Worm (Caenorhabditis elegans): ENCODE data around the gene ZK180.8.
A peak's percentile ranks its signal among the peaks of the same experiment; 100 is the strongest.

ZK180.8 gene

ce11 chrIV:4513269-4513819, 1.8 kb upstream of the ZK180.8 start, which contains the start of gene sar-1 (continued):
- TF ChIP-seq madf-8 (GFP tag; conservative IDR thresholded peaks at IDR 0.05): peak; percentile 63
- TF ChIP-seq mes-4 (tag; optimal IDR thresholded peaks at IDR 0.05): no peak
- TF ChIP-seq ceh-79 (tag; optimal IDR thresholded peaks at IDR 0.05): no peak
- TF ChIP-seq F23B12.7 (tag; optimal IDR thresholded peaks at IDR 0.05; ENCODE audit: insufficient read depth): peak; percentile 8
- TF ChIP-seq F37B4.10 (GFP tag; IDR thresholded peaks at IDR 0.05): no peak
- no peak for TF ChIP-seq sdz-38 (tag; optimal IDR thresholded peaks at IDR 0.05)
- TF ChIP-seq ztf-25 (GFP tag; IDR thresholded peaks at IDR 0.05): no peak
- TF ChIP-seq dpff-1 (tag; optimal IDR thresholded peaks at IDR 0.05): no peak
- no peak for TF ChIP-seq nhr-27 (tag; optimal IDR thresholded peaks at IDR 0.05)
- TF ChIP-seq ztf-6 (GFP tag; IDR thresholded peaks at IDR 0.05): no peak
- no peak for TF ChIP-seq ztf-22 (GFP tag; optimal IDR thresholded peaks at IDR 0.05)
- TF ChIP-seq T26A5.8 (tag; optimal IDR thresholded peaks at IDR 0.05): no peak
- peak; percentile 67 for TF ChIP-seq hmg-20 (GFP tag; IDR thresholded peaks at IDR 0.05)
- TF ChIP-seq bed-2 (GFP tag; IDR thresholded peaks at IDR 0.05): no peak
- TF ChIP-seq mcd-1 (GFP tag; IDR thresholded peaks at IDR 0.05): peak; percentile 88
- TF ChIP-seq let-607 (tag; optimal IDR thresholded peaks at IDR 0.05): peak; percentile 98
- TF ChIP-seq him-1 (tag; optimal IDR thresholded peaks at IDR 0.05): no peak
- no peak for TF ChIP-seq F52B5.7 (tag; optimal IDR thresholded peaks at IDR 0.05)
- TF ChIP-seq snpc-1.3 (tag; optimal IDR thresholded peaks at IDR 0.05; ENCODE audit: insufficient read depth): no peak
- peak; percentile 62; the same call in 1 of the 2 replicates for TF ChIP-seq attf-6 (GFP tag; IDR thresholded peaks at IDR 0.05)
- TF ChIP-seq ceh-91 (GFP tag; IDR thresholded peaks at IDR 0.05): 0 out of 2 replicates have a peak, but pooled peaks have one; percentile 43
- no peak for TF ChIP-seq aptf-3 (GFP tag; IDR thresholded peaks at IDR 0.05)
- peak; percentile 53 for TF ChIP-seq rcor-1 (GFP tag; IDR thresholded peaks at IDR 0.05)
- TF ChIP-seq C06A6.2 (GFP tag; conservative IDR thresholded peaks at IDR 0.05): 0 out of 2 replicates have a peak, but pooled peaks have one; percentile 34
- TF ChIP-seq ekl-4 (GFP tag; IDR thresholded peaks at IDR 0.05): peak; percentile 68
- TF ChIP-seq efl-1 (GFP tag; optimal IDR thresholded peaks at IDR 0.05): peak; percentile 55
- no peak for TF ChIP-seq F49E8.2 (tag; optimal IDR thresholded peaks at IDR 0.05; ENCODE audit: insufficient read depth)
- TF ChIP-seq sea-2 (GFP tag; IDR thresholded peaks at IDR 0.05): no peak
- TF ChIP-seq B0261.1 (tag; optimal IDR thresholded peaks at IDR 0.05): no peak
- TF ChIP-seq nhr-120 (GFP tag; IDR thresholded peaks at IDR 0.05): no peak
- TF ChIP-seq ama-1 (optimal IDR thresholded peaks at IDR 0.05): no peak
- no peak for TF ChIP-seq ama-1 (GFP tag; optimal IDR thresholded peaks at IDR 0.05)
- TF ChIP-seq rpc-1 (optimal IDR thresholded peaks at IDR 0.05): no peak
- no peak for TF ChIP-seq rpc-1 (tag; optimal IDR thresholded peaks at IDR 0.05)
- no peak for TF ChIP-seq F10E7.11 (tag; optimal IDR thresholded peaks at IDR 0.05)
- TF ChIP-seq nhr-179 (tag; optimal IDR thresholded peaks at IDR 0.05): no peak
- no peak for TF ChIP-seq gei-17 (GFP tag; optimal IDR thresholded peaks at IDR 0.05)
- TF ChIP-seq lir-1 (GFP tag; conservative IDR thresholded peaks at IDR 0.05): peak; percentile 64; the same call in 1 of the 2 replicates
- TF ChIP-seq Y56A3A.18 (GFP tag; IDR thresholded peaks at IDR 0.05): peak; percentile 40; the same call in 1 of the 2 replicates
- TF ChIP-seq F33H1.4 (GFP tag; IDR thresholded peaks at IDR 0.05): peak; percentile 72
- no peak for TF ChIP-seq hrde-1 (tag; optimal IDR thresholded peaks at IDR 0.05; ENCODE audit: borderline replicate concordance)
- TF ChIP-seq zfh-2 (GFP tag; conservative IDR thresholded peaks at IDR 0.05): peak; percentile 84
- TF ChIP-seq tlf-1 (GFP tag; optimal IDR thresholded peaks at IDR 0.05): peak; percentile 81
- no peak for TF ChIP-seq bed-1 (GFP tag; IDR thresholded peaks at IDR 0.05)
- TF ChIP-seq nhr-80 (tag; optimal IDR thresholded peaks at IDR 0.05): peak; percentile 65

Data from whole organism, young adult.